Fruit fly (Drosophila melanogaster) whole organism: ENCODE measurements around the gene Exn.

Experiments used
- CG8478 ChIP-seq: fragments of >200 bp; optimal IDR thresholded peaks from 2 replicates; lab custom pipeline; 2018; ENCODE audit warnings: inconsistent platforms
- Dll ChIP-seq: fragments of >200 bp; optimal IDR thresholded peaks from 2 replicates; lab custom pipeline; 2017
- EcR ChIP-seq, 2 experiments: fragments of >200 bp; optimal IDR thresholded peaks; 2 replicates each; lab custom pipeline; 2017; ENCODE audit warnings: missing biosample characterization in 2 of 2, missing genetic modification characterization in 2 of 2, missing genetic modification reagents in 2 of 2
- pan ChIP-seq: fragments of >200 bp; optimal IDR thresholded peaks from 2 replicates; lab custom pipeline; 2017
- psq ChIP-seq: fragments of >200 bp; optimal IDR thresholded peaks from 2 replicates; lab custom pipeline; 2017
- usp ChIP-seq: fragments of >200 bp; optimal IDR thresholded peaks from 2 replicates; lab custom pipeline; 2017; ENCODE audit warnings: missing biosample characterization, missing genetic modification characterization, mixed read lengths

- TF ChIP-seq EcR (GFP tag; optimal IDR thresholded peaks at IDR 0.05; lab: Kevin White, UChicago) (no peak), CG8478 (lab: Kevin White, UChicago) (no peak), psq (lab: Kevin White, UChicago) (no peak), usp (no peak), pan (lab: Kevin White, UChicago) (no peak), Dll (lab: Kevin White, UChicago) (no peak)
These were observed 65.7 kb downstream of the Exn start, which contains the start of gene beg for dm6 chr3L:17035492-17035891.
